Fruit fly (Drosophila melanogaster): ENCODE measurements around the gene CG14671.
A peak's percentile ranks its signal among the peaks of the same experiment; 100 is the strongest.

dm6 chr3R:5565623-5566022 lies 1.0 kb upstream of the CG14671 start:
- TF ChIP-seq foxo (GFP tag; optimal IDR thresholded peaks at IDR 0.05), result peak; percentile 68 to 84
- no peak for TF ChIP-seq pan (optimal IDR thresholded peaks at IDR 0.05)
- TF ChIP-seq dsf (GFP tag; optimal IDR thresholded peaks at IDR 0.05; ENCODE audit: borderline replicate concordance), result no peak
- no peak for TF ChIP-seq Mio (GFP tag; optimal IDR thresholded peaks at IDR 0.05)
- no peak for TF ChIP-seq lola (GFP tag; optimal IDR thresholded peaks at IDR 0.05)
- no peak for TF ChIP-seq Myc (optimal IDR thresholded peaks at IDR 0.05)
- peak; percentile 64 for TF ChIP-seq psq (GFP tag; optimal IDR thresholded peaks at IDR 0.05)
- peak; percentile 80 for TF ChIP-seq OdsH (GFP tag; optimal IDR thresholded peaks at IDR 0.05)
